Worm (Caenorhabditis elegans) whole organism, young adult: ENCODE measurements around the gene suex-1.

Source experiments
- C17E4.6 ChIP-seq: fragments of 200-800 bp; sonication (Bioruptor generic); IDR thresholded peaks from 2 replicates; pipeline ENCODE4 v1.3.6; 2022; ENCODE audit warnings: missing genetic modification reagents, missing genetic modification characterization, missing compliant biosample characterization
- F10E7.11 ChIP-seq: sonication (generic microtip); optimal IDR thresholded peaks from 2 replicates; lab custom pipeline; 2017; ENCODE audit warnings: mild to moderate bottlenecking, missing genetic modification characterization, moderate library complexity, missing compliant biosample characterization
- F23B12.7 ChIP-seq: sonication (generic microtip); optimal IDR thresholded peaks from 2 replicates; lab custom pipeline; 2017; ENCODE audit warnings: missing genetic modification characterization, mild to moderate bottlenecking, missing compliant biosample characterization, antibody characterized with exemption, moderate library complexity; ENCODE audit not compliant: insufficient read depth
- F49E8.2 ChIP-seq: sonication (generic microtip); optimal IDR thresholded peaks from 3 replicates; lab custom pipeline; 2017; ENCODE audit warnings: missing genetic modification characterization, mild to moderate bottlenecking, missing compliant biosample characterization, antibody characterized with exemption, moderate library complexity; ENCODE audit not compliant: insufficient read depth
- K11D2.4 ChIP-seq: fragments of 200-800 bp; sonication (Bioruptor generic); IDR thresholded peaks from 2 replicates; pipeline ENCODE4 v1.3.6; 2022; ENCODE audit warnings: missing genetic modification reagents, missing genetic modification characterization, missing compliant biosample characterization
- K12H6.12 ChIP-seq: fragments of 200-800 bp; sonication (Bioruptor generic); optimal IDR thresholded peaks from 2 replicates; lab custom pipeline; 2018; ENCODE audit warnings: mild to moderate bottlenecking, missing genetic modification characterization, missing compliant biosample characterization
- Y67H2A.10 ChIP-seq: fragments of 200-800 bp; sonication (Bioruptor generic); conservative IDR thresholded peaks from 2 replicates; pipeline ENCODE4 v1.3.6; 2022; ENCODE audit warnings: missing genetic modification reagents, missing genetic modification characterization, missing compliant biosample characterization
- Y79H2A.3 ChIP-seq: fragments of 200-800 bp; sonication (Bioruptor generic); conservative IDR thresholded peaks from 2 replicates; pipeline ENCODE4 v1.3.6; 2022; ENCODE audit warnings: missing genetic modification reagents, missing genetic modification characterization, missing compliant biosample characterization
- Y95B8A.8 ChIP-seq: fragments of 200-800 bp; sonication (Bioruptor generic); IDR thresholded peaks from 2 replicates; pipeline ENCODE4 v1.3.6; 2022; ENCODE audit warnings: missing genetic modification reagents, missing genetic modification characterization, missing compliant biosample characterization
- ZK185.1 ChIP-seq: sonication (generic microtip); optimal IDR thresholded peaks from 2 replicates; lab custom pipeline; 2016; ENCODE audit warnings: mild to moderate bottlenecking, missing genetic modification characterization, missing compliant biosample characterization; ENCODE audit not compliant: poor library complexity, severe bottlenecking
- akir-1 ChIP-seq: fragments of 200-800 bp; sonication (Bioruptor generic); optimal IDR thresholded peaks from 2 replicates; lab custom pipeline; 2018; ENCODE audit warnings: mild to moderate bottlenecking, missing genetic modification characterization, moderate library complexity, missing compliant biosample characterization
- aptf-2 ChIP-seq: fragments of 200-800 bp; sonication (Bioruptor generic); conservative IDR thresholded peaks from 2 replicates; pipeline ENCODE4 v1.3.6; 2022; ENCODE audit warnings: missing genetic modification reagents, missing genetic modification characterization, missing compliant biosample characterization
- attf-3 ChIP-seq: fragments of 200-800 bp; sonication (Bioruptor generic); conservative IDR thresholded peaks from 2 replicates; pipeline ENCODE4 v1.3.6; 2022; ENCODE audit warnings: missing genetic modification reagents, missing genetic modification characterization, missing compliant biosample characterization
- attf-5 ChIP-seq: fragments of 200-800 bp; sonication (Bioruptor generic); optimal IDR thresholded peaks from 2 replicates; lab custom pipeline; 2018; ENCODE audit warnings: mild to moderate bottlenecking, missing genetic modification characterization, missing compliant biosample characterization
- attf-6 ChIP-seq: fragments of 200-800 bp; sonication (Bioruptor generic); IDR thresholded peaks from 2 replicates; pipeline ENCODE4 v1.3.6; 2022; ENCODE audit warnings: missing genetic modification reagents, missing genetic modification characterization, missing compliant biosample characterization
- bed-2 ChIP-seq: fragments of 200-800 bp; sonication (Bioruptor generic); IDR thresholded peaks from 2 replicates; pipeline ENCODE4 v1.3.6; 2022; ENCODE audit warnings: missing genetic modification reagents, missing genetic modification characterization, missing compliant biosample characterization
- ceh-27 ChIP-seq: fragments of 200-800 bp; sonication (Bioruptor generic); optimal IDR thresholded peaks from 2 replicates; lab custom pipeline; 2018; ENCODE audit warnings: mild to moderate bottlenecking, missing genetic modification characterization, moderate library complexity, missing compliant biosample characterization
- dox-1 ChIP-seq: fragments of 200-800 bp; sonication (Bioruptor generic); IDR thresholded peaks from 2 replicates; pipeline ENCODE4 v1.3.6; 2022; ENCODE audit warnings: missing genetic modification reagents, missing genetic modification characterization, missing compliant biosample characterization
- dpff-1 ChIP-seq: sonication (generic microtip); optimal IDR thresholded peaks from 2 replicates; lab custom pipeline; 2017; ENCODE audit warnings: mild to moderate bottlenecking, missing genetic modification characterization, missing compliant biosample characterization
- dpl-1 ChIP-seq: fragments of 150-350 bp; optimal IDR thresholded peaks from 2 replicates; lab custom pipeline; 2014; ENCODE audit warnings: missing biosample characterization, missing genetic modification reagents, missing genetic modification characterization
- efl-1 ChIP-seq: fragments of 150-350 bp; optimal IDR thresholded peaks from 2 replicates; lab custom pipeline; 2014; ENCODE audit warnings: missing biosample characterization, missing genetic modification reagents, missing genetic modification characterization
- egrh-3 ChIP-seq: fragments of 200-800 bp; sonication (Bioruptor generic); IDR thresholded peaks from 2 replicates; pipeline ENCODE4 v1.3.6; 2022; ENCODE audit warnings: missing genetic modification reagents, missing genetic modification characterization, missing compliant biosample characterization
- gei-17 ChIP-seq: fragments of 200-800 bp; sonication (Bioruptor generic); optimal IDR thresholded peaks from 2 replicates; lab custom pipeline; 2018; ENCODE audit warnings: mild to moderate bottlenecking, missing genetic modification characterization, missing compliant biosample characterization
- hlh-12 ChIP-seq: sonication (generic microtip); optimal IDR thresholded peaks from 2 replicates; lab custom pipeline; 2016; ENCODE audit warnings: missing genetic modification characterization, missing compliant biosample characterization
- hsf-1 ChIP-seq: fragments of 200-800 bp; sonication (Bioruptor generic); IDR thresholded peaks from 2 replicates; pipeline ENCODE4 v1.3.6; 2022; ENCODE audit warnings: missing genetic modification reagents, missing genetic modification characterization, missing compliant biosample characterization
- lag-1 ChIP-seq: fragments of 200-800 bp; sonication (Bioruptor generic); IDR thresholded peaks from 2 replicates; pipeline ENCODE4 v1.3.6; 2022; ENCODE audit warnings: missing genetic modification reagents, missing genetic modification characterization, missing compliant biosample characterization
- let-607 ChIP-seq, 2 experiments: fragments of 200-800 bp in 1 of 2; sonication (Bioruptor generic) in 1 of 2; sonication (generic microtip) in 1 of 2; optimal IDR thresholded peaks; 2 replicates each; lab custom pipeline; 2016 to 2018; ENCODE audit warnings: mild to moderate bottlenecking in 2 of 2, missing compliant biosample characterization in 2 of 2, missing genetic modification characterization in 2 of 2, moderate library complexity in 2 of 2, missing genotype in 1 of 2
- lsy-27 ChIP-seq: sonication (generic microtip); optimal IDR thresholded peaks from 2 replicates; lab custom pipeline; 2017; ENCODE audit warnings: missing genetic modification characterization, mild to moderate bottlenecking, missing compliant biosample characterization, antibody characterized with exemption, missing genotype, borderline replicate concordance; ENCODE audit not compliant: insufficient read depth
- madf-3 ChIP-seq: fragments of 200-800 bp; sonication (Bioruptor generic); IDR thresholded peaks from 2 replicates; pipeline ENCODE4 v1.3.6; 2022; ENCODE audit warnings: missing genetic modification reagents, missing genetic modification characterization, missing compliant biosample characterization
- madf-6 ChIP-seq: fragments of 200-800 bp; sonication (Bioruptor generic); IDR thresholded peaks from 2 replicates; pipeline ENCODE4 v1.3.6; 2022; ENCODE audit warnings: missing genetic modification reagents, missing genetic modification characterization, missing compliant biosample characterization
- madf-8 ChIP-seq: fragments of 200-800 bp; sonication (Bioruptor generic); conservative IDR thresholded peaks from 2 replicates; pipeline ENCODE4 v1.3.6; 2022; ENCODE audit warnings: missing genetic modification reagents, missing genetic modification characterization, missing compliant biosample characterization
- mxl-1 ChIP-seq: sonication (generic microtip); optimal IDR thresholded peaks from 2 replicates; lab custom pipeline; 2016; ENCODE audit warnings: missing genetic modification characterization, missing compliant biosample characterization
- nfya-2 ChIP-seq: fragments of 200-800 bp; sonication (Bioruptor generic); IDR thresholded peaks from 2 replicates; pipeline ENCODE4 v1.3.6; 2022; ENCODE audit warnings: missing genetic modification reagents, missing genetic modification characterization, missing compliant biosample characterization
- nhr-120 ChIP-seq: fragments of 200-800 bp; sonication (Bioruptor generic); IDR thresholded peaks from 2 replicates; pipeline ENCODE4 v1.3.6; 2022; ENCODE audit warnings: missing genetic modification characterization, missing compliant biosample characterization
- nhr-179 ChIP-seq: sonication (generic microtip); optimal IDR thresholded peaks from 2 replicates; lab custom pipeline; 2016; ENCODE audit warnings: mild to moderate bottlenecking, missing genetic modification characterization, missing compliant biosample characterization
- nhr-27 ChIP-seq: fragments of 200-800 bp; sonication (Bioruptor generic); optimal IDR thresholded peaks from 2 replicates; lab custom pipeline; 2018; ENCODE audit warnings: mild to moderate bottlenecking, missing genetic modification characterization, moderate library complexity, missing compliant biosample characterization
- nhr-90 ChIP-seq: sonication (generic microtip); optimal IDR thresholded peaks from 2 replicates; lab custom pipeline; 2016; ENCODE audit warnings: missing genotype, mild to moderate bottlenecking, missing genetic modification characterization, missing compliant biosample characterization
- pha-4 ChIP-seq: fragments of 150-350 bp; sonication (generic microtip); optimal IDR thresholded peaks from 2 replicates; lab custom pipeline; 2014; ENCODE audit warnings: missing biosample characterization, missing genetic modification reagents, missing genetic modification characterization
- rec-8 ChIP-seq, 2 experiments: sonication (generic microtip); optimal IDR thresholded peaks; 2 replicates each; lab custom pipeline; 2016; ENCODE audit warnings: mild to moderate bottlenecking in 2 of 2, missing genetic modification characterization in 2 of 2, missing genetic modification reagents in 2 of 2, missing genotype in 2 of 2, missing biosample characterization in 1 of 2, missing compliant biosample characterization in 1 of 2, moderate library complexity in 1 of 2
- snpc-3.4 ChIP-seq: sonication (generic microtip); optimal IDR thresholded peaks from 2 replicates; lab custom pipeline; 2017; ENCODE audit warnings: missing genetic modification characterization, mild to moderate bottlenecking, missing compliant biosample characterization, antibody characterized with exemption, moderate library complexity, missing genotype, missing genetic modification reagents
- tbp1 ChIP-seq: fragments of 200-800 bp; sonication (Bioruptor generic); optimal IDR thresholded peaks from 2 replicates; lab custom pipeline; 2018; ENCODE audit warnings: mild to moderate bottlenecking, missing genetic modification characterization, missing compliant biosample characterization
- tbx-9 ChIP-seq: sonication (generic microtip); optimal IDR thresholded peaks from 2 replicates; lab custom pipeline; 2016; ENCODE audit warnings: borderline replicate concordance, missing genetic modification characterization, inconsistent platforms, missing compliant biosample characterization
- unc-130 ChIP-seq: sonication (generic microtip); optimal IDR thresholded peaks from 2 replicates; lab custom pipeline; 2016; ENCODE audit warnings: missing genetic modification reagents, missing genetic modification characterization, missing compliant biosample characterization
- zfh-2 ChIP-seq: fragments of 200-800 bp; sonication (Bioruptor generic); conservative IDR thresholded peaks from 2 replicates; pipeline ENCODE4 v1.3.6; 2022; ENCODE audit warnings: missing genetic modification reagents, missing genetic modification characterization, missing compliant biosample characterization
- ztf-28 ChIP-seq: fragments of 200-800 bp; sonication (Bioruptor generic); IDR thresholded peaks from 2 replicates; pipeline ENCODE4 v1.3.6; 2022; ENCODE audit warnings: missing genetic modification reagents, missing genetic modification characterization, missing compliant biosample characterization
- ztf-3 ChIP-seq: fragments of 200-800 bp; sonication (Bioruptor generic); optimal IDR thresholded peaks from 2 replicates; lab custom pipeline; 2018; ENCODE audit warnings: mild to moderate bottlenecking, missing genetic modification characterization, missing compliant biosample characterization

suex-1 gene

ce11 chrII:5544145-5544515 lies 46.1 kb upstream of the suex-1 start (continued):
- peak; percentile 92 for TF ChIP-seq pha-4
- TF ChIP-seq attf-5, result peak; percentile 34
- TF ChIP-seq nfya-2 (GFP tag; lab: Robert Waterston, UW), result no peak
- TF ChIP-seq ZK185.1, result peak; percentile 18
- no peak for TF ChIP-seq nhr-90
- TF ChIP-seq madf-6 (GFP tag; lab: Robert Waterston, UW), result peak; percentile 30; the same call in 1 of the 2 replicates
- TF ChIP-seq Y67H2A.10 (GFP tag; lab: Robert Waterston, UW), result no peak; the same call in 1 of the 2 replicates
- peak; percentile 74 for TF ChIP-seq tbp1 (GFP tag; lab: Kevin White, UChicago)
- peak; percentile 50 for TF ChIP-seq ceh-27 (GFP tag; lab: Kevin White, UChicago)
- TF ChIP-seq dox-1 (GFP tag; lab: Robert Waterston, UW), result peak; percentile 14; the same call in 1 of the 2 replicates
- TF ChIP-seq tbx-9, result no peak
- TF ChIP-seq attf-6, result peak; percentile 98
- TF ChIP-seq K11D2.4, result peak; percentile 62; the same call in 1 of the 2 replicates
- no peak for TF ChIP-seq lsy-27
- no peak for TF ChIP-seq C17E4.6 (GFP tag; lab: Robert Waterston, UW)

ce11 chrII:5543476-5544144 lies 45.6 kb upstream of the suex-1 start:
- TF ChIP-seq nhr-179 (tag; lab: Kevin White, UChicago), result peak; percentile 54
- peak; percentile 65 for TF ChIP-seq mxl-1 (tag; lab: Kevin White, UChicago)
- peak; percentile 63; the same call in 1 of the 2 replicates for TF ChIP-seq ztf-28 (GFP tag; lab: Robert Waterston, UW)
- peak; percentile 53 for TF ChIP-seq dpl-1 (GFP tag; lab: Kevin White, UChicago)
- TF ChIP-seq nhr-27, result peak; percentile 89
- TF ChIP-seq attf-3 (GFP tag; lab: Robert Waterston, UW), result peak; percentile 81
- TF ChIP-seq nhr-120 (GFP tag; lab: Robert Waterston, UW), result 0 out of 2 replicates have a peak, but pooled peaks have one; percentile 35
- TF ChIP-seq madf-8 (GFP tag; lab: Robert Waterston, UW), result peak; percentile 49
- no peak; the same call in none of the 2 replicates for TF ChIP-seq madf-3 (GFP tag; lab: Robert Waterston, UW)
- peak; percentile 95 for TF ChIP-seq F10E7.11
- TF ChIP-seq aptf-2 (GFP tag; lab: Robert Waterston, UW), result peak; percentile 72; the same call in 1 of the 2 replicates
- peak; percentile 91 for TF ChIP-seq gei-17
- TF ChIP-seq hsf-1 (GFP tag; lab: Robert Waterston, UW), result peak; percentile 67
- peak; percentile 59; the same call in 1 of the 2 replicates for TF ChIP-seq egrh-3 (GFP tag; lab: Robert Waterston, UW)
- TF ChIP-seq ztf-3 (GFP tag; lab: Kevin White, UChicago), result peak; percentile 97
- TF ChIP-seq bed-2, result peak; percentile 87
- TF ChIP-seq Y79H2A.3 (GFP tag; lab: Robert Waterston, UW), result peak; percentile 68; the same call in 1 of the 2 replicates
- TF ChIP-seq efl-1, result peak; percentile 47
- peak; percentile 59 for TF ChIP-seq F49E8.2 (tag; lab: Kevin White, UChicago)
- TF ChIP-seq zfh-2 (GFP tag; lab: Robert Waterston, UW), result peak; percentile 89
- TF ChIP-seq unc-130 (GFP tag; lab: Kevin White, UChicago), result peak; percentile 72
- peak; percentile 93 for TF ChIP-seq F23B12.7 (tag; lab: Kevin White, UChicago)
- TF ChIP-seq rec-8 (tag; optimal IDR thresholded peaks at IDR 0.05; lab: Kevin White, UChicago), result peak; percentile 69 to 72
- peak; percentile 93 for TF ChIP-seq snpc-3.4 (tag; lab: Kevin White, UChicago)
- TF ChIP-seq lag-1 (GFP tag; lab: Robert Waterston, UW), result peak; percentile 75; the same call in 1 of the 2 replicates
- TF ChIP-seq Y95B8A.8, result peak; percentile 95
- TF ChIP-seq dpff-1, result peak; percentile 97
- peak; percentile 98 for TF ChIP-seq K12H6.12
- TF ChIP-seq hlh-12 (tag; lab: Kevin White, UChicago), result peak; percentile 39
- TF ChIP-seq akir-1 (GFP tag; lab: Kevin White, UChicago), result peak; percentile 93
- TF ChIP-seq let-607 (tag; optimal IDR thresholded peaks at IDR 0.05; lab: Kevin White, UChicago), result peak; percentile 79 to 91
